Worm (Caenorhabditis elegans) whole organism, L3 larva: ENCODE measurements around the gene ahsa-1.
A peak's percentile ranks its signal among the peaks of the same experiment; 100 is the strongest.
"Not testable (repeated sequence)": the region's sequence is repeated elsewhere in the genome, so short reads cannot be mapped to it uniquely, and the experiment has no call there.

Experiments
- ama-1 ChIP-seq: fragments of 150-350 bp; optimal IDR thresholded peaks from 2 replicates; lab custom pipeline; 2018
- ceh-16 ChIP-seq: sonication (generic microtip); optimal IDR thresholded peaks from 2 replicates; lab custom pipeline; 2017; ENCODE audit warnings: missing biosample characterization, missing genetic modification characterization
- elt-2 ChIP-seq: sonication (generic microtip); optimal IDR thresholded peaks from 2 replicates; lab custom pipeline; 2016; ENCODE audit warnings: missing genetic modification reagents, mild to moderate bottlenecking, missing genetic modification characterization, missing compliant biosample characterization
- elt-3 ChIP-seq, 3 experiments: fragments of 150-350 bp in 1 of 3; sonication (generic microtip) in 2 of 3; optimal IDR thresholded peaks; 2 replicates in 2 of 3; 4 replicates in 1 of 3; lab custom pipeline; 2014 to 2017; ENCODE audit warnings: missing biosample characterization in 3 of 3, missing genetic modification characterization in 3 of 3
- pha-4 ChIP-seq: fragments of 150-350 bp; optimal IDR thresholded peaks from 2 replicates; lab custom pipeline; 2014; ENCODE audit warnings: missing biosample characterization, missing genetic modification reagents, missing genetic modification characterization
- pqm-1 ChIP-seq: fragments of 150-350 bp; optimal IDR thresholded peaks from 2 replicates; lab custom pipeline; 2017; ENCODE audit warnings: missing biosample characterization, missing genetic modification characterization, inconsistent platforms
- sea-2 ChIP-seq: fragments of 150-350 bp; sonication (generic microtip); optimal IDR thresholded peaks from 4 replicates; lab custom pipeline; 2014; ENCODE audit warnings: missing biosample characterization, missing genetic modification reagents, missing genetic modification characterization
- snpc-4 ChIP-seq: fragments of 150-350 bp; optimal IDR thresholded peaks from 2 replicates; lab custom pipeline; 2014; ENCODE audit warnings: missing biosample characterization, missing genetic modification characterization
- unc-39 ChIP-seq: sonication (generic microtip); optimal IDR thresholded peaks from 4 replicates; lab custom pipeline; 2017; ENCODE audit warnings: missing biosample characterization, missing genetic modification characterization

Gene ahsa-1

ce11 chrV:15052368-15052767, 32.8 kb downstream of the ahsa-1 start, which contains the start of the genes fbxa-82 and C25D7.5:
Gene fbxa-82 (minus strand): TSS chrV:15052530.
Gene C25D7.5 (plus strand): TSS chrV:15052650.
- TF ChIP-seq ama-1 (lab: Kevin White, UChicago) (no peak), pha-4 (tag; lab: Kevin White, UChicago) (peak; percentile 31), elt-2 (peak; percentile 28), sea-2 (GFP tag; lab: Kevin White, UChicago) (no peak), pqm-1 (tag; lab: Kevin White, UChicago) (peak; percentile 41), ceh-16 (no peak)

ce11 chrV:15051720-15052119, 33.5 kb downstream of the ahsa-1 start:
- no peak for TF ChIP-seq unc-39

ce11 chrV:15048107-15048506, 37.1 kb downstream of the ahsa-1 start, which contains the start of gene sdc-3:
Gene sdc-3 (minus strand): TSS chrV:15048207.
- TF ChIP-seq ceh-16 = no peak
- peak; percentile 4 for TF ChIP-seq elt-2

ce11 chrV:15036769-15037168, 48.4 kb downstream of the ahsa-1 start, which contains the start of gene melo-3:
Gene melo-3 (minus strand): TSS chrV:15036869.
- TF ChIP-seq pha-4 (tag; lab: Kevin White, UChicago); snpc-4 (tag; lab: Kevin White, UChicago); elt-3 (tag; optimal IDR thresholded peaks at IDR 0.05; lab: Kevin White, UChicago): not testable (repeated sequence)
- TF ChIP-seq, all 47 proteins: peak for 0; not testable (repeated sequence) for 47
